Fruit fly (Drosophila melanogaster) whole organism, adult: Measurements from ENCODE around the gene CG5646.

Source experiments
- CG7101 ChIP-seq: fragments of 200-800 bp; sonication (Bioruptor generic); optimal IDR thresholded peaks from 2 replicates; lab custom pipeline; 2018; ENCODE audit warnings: missing biosample characterization, mild to moderate bottlenecking, missing genetic modification characterization, moderate library complexity
- Mnt ChIP-seq: fragments of 200-800 bp; sonication (Bioruptor generic); optimal IDR thresholded peaks from 2 replicates; lab custom pipeline; 2016; ENCODE audit warnings: missing biosample characterization, mild to moderate bottlenecking, missing genetic modification characterization
- toe ChIP-seq: fragments of 200-800 bp; sonication (Bioruptor generic); optimal IDR thresholded peaks from 2 replicates; lab custom pipeline; 2016; ENCODE audit warnings: missing biosample characterization, missing genetic modification characterization

DNA sequence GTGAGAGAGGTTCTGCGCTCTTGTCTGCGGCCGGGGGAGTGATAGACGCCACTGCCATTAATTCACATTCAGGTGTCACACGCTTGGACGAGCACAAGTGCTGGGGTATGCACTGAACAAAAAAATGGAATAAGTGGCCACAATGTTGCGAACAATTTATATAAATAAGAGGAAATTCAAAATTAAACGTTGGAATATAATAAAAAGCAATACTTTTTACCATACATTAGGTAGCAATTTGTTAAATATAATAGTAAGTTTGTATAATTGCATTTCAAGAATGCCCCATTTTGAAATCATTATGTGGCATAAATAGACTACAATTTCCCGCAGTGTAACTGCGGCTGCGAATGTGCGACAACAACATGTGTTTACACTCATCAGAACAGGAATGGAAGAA, 41.2 kb downstream of the CG5646 start:
- no peak for TF ChIP-seq toe (GFP tag; lab: Kevin White, UChicago)
- TF ChIP-seq CG7101 = no peak
- no peak for TF ChIP-seq Mnt (GFP tag; lab: Kevin White, UChicago)
